Worm (Caenorhabditis elegans): Measurements from ENCODE around the gene F54F7.6.

DNA sequence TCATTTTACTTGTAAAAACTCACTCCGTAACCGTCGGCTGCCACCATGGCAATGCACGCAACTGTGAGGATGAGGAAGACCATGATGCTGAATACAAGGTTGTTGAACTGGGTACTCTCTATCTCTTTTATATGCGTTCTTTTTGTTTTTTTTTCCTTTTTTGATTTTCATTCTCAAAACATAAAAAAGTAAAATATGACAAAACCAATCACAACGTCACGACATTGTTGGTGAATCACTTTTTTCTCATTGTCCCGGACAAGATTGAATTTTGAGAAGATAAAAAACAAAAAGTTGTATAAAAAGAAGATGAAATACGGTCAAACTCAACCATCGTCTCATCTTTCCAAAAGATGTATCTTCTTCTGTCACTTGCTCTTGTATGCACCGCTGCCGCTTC, 17.6 kb downstream of the F54F7.6 start, which contains the start of the genes Y62H9A.5 and ule-5:
- TF ChIP-seq ztf-11 (tag; optimal IDR thresholded peaks at IDR 0.05) (no peak), ama-1 (optimal IDR thresholded peaks at IDR 0.05) (no peak), snpc-4 (tag; optimal IDR thresholded peaks at IDR 0.05) (no peak), ceh-82 (tag; optimal IDR thresholded peaks at IDR 0.05) (no peak), nhr-76 (tag; optimal IDR thresholded peaks at IDR 0.05) (no peak), pha-4 (tag; optimal IDR thresholded peaks at IDR 0.05) (no peak)
